Worm (Caenorhabditis elegans) whole organism, late embryonic: ENCODE data around the gene fbxc-19.
A peak's percentile ranks its signal among the peaks of the same experiment; 100 is the strongest.

ENCODE experiments used
- Y22D7AL.16 ChIP-seq: sonication (generic microtip); optimal IDR thresholded peaks from 2 replicates; lab custom pipeline; 2016; ENCODE audit warnings: missing genetic modification characterization, missing compliant biosample characterization
- ahr-1 ChIP-seq: sonication (generic microtip); optimal IDR thresholded peaks from 2 replicates; lab custom pipeline; 2016; ENCODE audit warnings: missing genetic modification characterization, missing compliant biosample characterization
- ceh-14 ChIP-seq: sonication (generic microtip); optimal IDR thresholded peaks from 2 replicates; lab custom pipeline; 2016; ENCODE audit warnings: missing genotype, missing genetic modification characterization, missing compliant biosample characterization
- ceh-18 ChIP-seq: sonication (generic microtip); optimal IDR thresholded peaks from 2 replicates; lab custom pipeline; 2016; ENCODE audit warnings: missing genetic modification characterization, missing compliant biosample characterization
- ceh-31 ChIP-seq: sonication (generic microtip); optimal IDR thresholded peaks from 2 replicates; lab custom pipeline; 2016; ENCODE audit warnings: missing genetic modification characterization, missing compliant biosample characterization
- ceh-6 ChIP-seq: fragments of 200-800 bp; sonication (Bioruptor generic); optimal IDR thresholded peaks from 2 replicates; lab custom pipeline; 2018; ENCODE audit warnings: mild to moderate bottlenecking, missing genetic modification characterization, missing compliant biosample characterization
- dve-1 ChIP-seq: sonication (generic microtip); optimal IDR thresholded peaks from 2 replicates; lab custom pipeline; 2017; ENCODE audit warnings: antibody characterized with exemption, mild to moderate bottlenecking, missing genetic modification characterization, missing compliant biosample characterization
- elt-2 ChIP-seq: sonication (generic microtip); optimal IDR thresholded peaks from 2 replicates; lab custom pipeline; 2016; ENCODE audit warnings: missing genetic modification reagents, missing genetic modification characterization, missing compliant biosample characterization
- fax-1 ChIP-seq: sonication (generic microtip); optimal IDR thresholded peaks from 2 replicates; lab custom pipeline; 2016; ENCODE audit warnings: missing genotype, missing genetic modification characterization, missing compliant biosample characterization
- fkh-10 ChIP-seq: fragments of 150-350 bp; optimal IDR thresholded peaks from 2 replicates; lab custom pipeline; 2014; ENCODE audit warnings: missing biosample characterization, missing genetic modification reagents, missing genetic modification characterization
- fkh-6 ChIP-seq: sonication (generic microtip); optimal IDR thresholded peaks from 2 replicates; lab custom pipeline; 2016; ENCODE audit warnings: missing genetic modification characterization, missing compliant biosample characterization
- hlh-15 ChIP-seq: sonication (generic microtip); optimal IDR thresholded peaks from 2 replicates; lab custom pipeline; 2016; ENCODE audit warnings: missing genetic modification characterization, missing compliant biosample characterization
- hlh-6 ChIP-seq: sonication (generic microtip); optimal IDR thresholded peaks from 2 replicates; lab custom pipeline; 2016; ENCODE audit warnings: missing genotype, missing genetic modification characterization, missing compliant biosample characterization
- hlh-8 ChIP-seq: sonication (generic microtip); optimal IDR thresholded peaks from 2 replicates; lab custom pipeline; 2016; ENCODE audit warnings: missing genotype, missing genetic modification characterization, missing compliant biosample characterization
- nfya-1 ChIP-seq: sonication (generic microtip); optimal IDR thresholded peaks from 2 replicates; lab custom pipeline; 2017; ENCODE audit warnings: missing genetic modification characterization, mild to moderate bottlenecking, missing compliant biosample characterization, antibody characterized with exemption, moderate library complexity
- nhr-11 ChIP-seq: fragments of 150-350 bp; optimal IDR thresholded peaks from 2 replicates; lab custom pipeline; 2014; ENCODE audit warnings: missing biosample characterization, missing genetic modification characterization
- nhr-232 ChIP-seq: sonication (generic microtip); optimal IDR thresholded peaks from 2 replicates; lab custom pipeline; 2016; ENCODE audit warnings: missing genetic modification characterization, missing compliant biosample characterization
- odd-2 ChIP-seq: sonication (generic microtip); optimal IDR thresholded peaks from 2 replicates; lab custom pipeline; 2017; ENCODE audit warnings: antibody characterized with exemption, mild to moderate bottlenecking, missing genetic modification characterization, missing compliant biosample characterization
- pag-3 ChIP-seq: sonication (generic microtip); optimal IDR thresholded peaks from 2 replicates; lab custom pipeline; 2016; ENCODE audit warnings: missing compliant biosample characterization, missing genetic modification characterization, borderline replicate concordance
- pqm-1 ChIP-seq: sonication (generic microtip); optimal IDR thresholded peaks from 2 replicates; lab custom pipeline; 2016; ENCODE audit warnings: missing genetic modification characterization, missing compliant biosample characterization
- pros-1 ChIP-seq: fragments of 150-350 bp; optimal IDR thresholded peaks from 2 replicates; lab custom pipeline; 2014; ENCODE audit warnings: missing biosample characterization, missing genetic modification reagents, missing genetic modification characterization
- ref-2 ChIP-seq: sonication (generic microtip); optimal IDR thresholded peaks from 2 replicates; lab custom pipeline; 2016; ENCODE audit warnings: missing genetic modification characterization, missing compliant biosample characterization
- sox-2 ChIP-seq: fragments of 200-800 bp; sonication (Bioruptor generic); IDR thresholded peaks from 2 replicates; pipeline ENCODE4 v1.3.6; 2022; ENCODE audit warnings: missing genetic modification reagents, missing genetic modification characterization, missing compliant biosample characterization
- sox-4 ChIP-seq: sonication (generic microtip); optimal IDR thresholded peaks from 2 replicates; lab custom pipeline; 2017; ENCODE audit warnings: mild to moderate bottlenecking, missing genetic modification characterization, inconsistent platforms, missing compliant biosample characterization
- tbx-7 ChIP-seq: sonication (generic microtip); optimal IDR thresholded peaks from 2 replicates; lab custom pipeline; 2016; ENCODE audit warnings: missing genotype, missing genetic modification characterization, missing compliant biosample characterization
- unc-42 ChIP-seq: sonication (generic microtip); optimal IDR thresholded peaks from 2 replicates; lab custom pipeline; 2016; ENCODE audit warnings: missing genotype, missing genetic modification characterization, missing compliant biosample characterization
- unc-55 ChIP-seq: sonication (generic microtip); optimal IDR thresholded peaks from 2 replicates; lab custom pipeline; 2017; ENCODE audit warnings: missing biosample characterization, missing genetic modification reagents, missing genetic modification characterization
- unc-86 ChIP-seq: sonication (generic microtip); optimal IDR thresholded peaks from 2 replicates; lab custom pipeline; 2016; ENCODE audit warnings: missing genetic modification characterization, missing compliant biosample characterization
- zip-5 ChIP-seq: sonication (generic microtip); optimal IDR thresholded peaks from 2 replicates; lab custom pipeline; 2016; ENCODE audit warnings: missing genetic modification characterization, missing compliant biosample characterization
- ztf-16 ChIP-seq: sonication (generic microtip); optimal IDR thresholded peaks from 2 replicates; lab custom pipeline; 2017; ENCODE audit warnings: missing genetic modification characterization, missing compliant biosample characterization

fbxc-19 gene

DNA sequence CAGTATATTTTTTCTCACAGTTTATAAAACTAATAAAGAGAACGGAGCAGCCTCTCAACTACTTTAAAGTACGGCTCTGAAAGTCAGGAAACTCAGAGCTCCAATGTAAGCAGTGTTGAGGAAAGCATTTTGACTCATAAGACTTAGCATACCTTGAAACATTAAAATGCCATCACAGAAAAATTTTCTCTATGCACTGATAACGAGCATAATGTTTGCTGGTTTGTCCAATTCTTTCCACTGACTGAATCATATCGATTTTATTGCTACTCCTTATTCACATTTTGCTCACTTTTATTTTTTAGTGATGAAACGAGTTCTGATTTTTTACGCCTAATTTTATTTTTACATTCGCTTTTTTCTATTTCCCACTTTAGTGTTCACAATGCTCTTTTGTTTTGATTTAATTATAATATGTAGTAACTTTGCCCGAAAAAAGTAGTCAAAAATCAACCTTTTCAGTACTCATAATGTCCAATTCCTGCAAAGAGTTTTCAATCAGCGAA lies 11.7 kb downstream of the fbxc-19 start, which contains the start of gene math-39:
Gene math-39, plus strand, starts transcription at position 456 of the 506 bp plus-strand sequence.
- TF ChIP-seq tbx-7 (tag; lab: Kevin White, UChicago) (no peak), pros-1 (tag; lab: Kevin White, UChicago) (no peak), pag-3 (tag; lab: Kevin White, UChicago) (no peak), unc-42 (tag; lab: Kevin White, UChicago) (no peak), ceh-31 (tag; lab: Kevin White, UChicago) (no peak), nhr-232 (tag; lab: Kevin White, UChicago) (no peak), zip-5 (no peak)

DNA sequence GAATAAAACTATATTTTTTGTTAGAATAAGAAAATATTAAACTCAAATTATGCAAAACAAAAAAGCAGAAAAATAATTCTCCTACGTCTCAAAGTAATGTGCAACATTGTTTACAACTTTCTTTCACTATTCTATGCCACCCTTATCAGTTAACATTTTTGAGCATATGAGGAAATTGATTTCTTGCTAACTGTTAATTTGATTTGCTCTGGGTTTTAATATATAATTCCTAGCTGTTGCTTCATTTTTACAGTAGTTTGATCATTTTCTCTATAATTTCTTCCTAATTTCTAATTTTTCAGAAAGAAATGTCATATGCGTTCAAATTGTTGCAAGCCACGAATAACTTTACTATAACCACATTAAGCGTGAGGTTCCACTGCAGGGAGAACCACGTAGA lies 15.9 kb downstream of the fbxc-19 start, which contains the start of gene T08E11.1:
Gene T08E11.1, plus strand, starts transcription at position 301 of the 400 bp plus-strand sequence.
- TF ChIP-seq unc-55 (GFP tag; lab: Kevin White, UChicago): no peak
- TF ChIP-seq Y22D7AL.16 (tag; lab: Kevin White, UChicago): no peak
- TF ChIP-seq, all 69 proteins: peak for 0

DNA sequence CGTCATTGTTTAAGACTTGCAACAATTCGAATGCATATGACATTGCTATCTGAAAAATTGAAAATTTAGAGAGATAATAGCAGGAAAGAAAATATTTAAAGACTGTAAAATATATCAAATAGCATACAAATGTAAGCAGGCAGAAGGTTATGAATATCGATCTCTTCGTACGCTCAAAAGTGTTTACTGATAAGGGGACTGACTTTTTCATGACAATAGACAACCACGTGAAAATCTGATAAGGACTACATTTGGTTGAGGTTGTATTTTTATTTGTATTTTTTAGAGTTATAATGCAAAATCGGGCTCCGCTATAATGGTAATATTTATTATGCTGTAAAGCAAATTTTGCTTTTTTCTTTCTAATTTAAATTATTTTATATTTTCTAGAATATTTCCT lies 22.6 kb downstream of the fbxc-19 start, which contains the start of the genes C52E2.5 and C52E2.4:
Gene C52E2.5, minus strand, starts transcription at position 43 of the 400 bp plus-strand sequence.
Gene C52E2.4, plus strand, starts transcription at position 252 of the 400 bp plus-strand sequence.
- TF ChIP-seq elt-2 (tag; lab: Kevin White, UChicago) (peak; percentile 67), sox-2 (no peak), fax-1 (tag; lab: Kevin White, UChicago) (no peak), fkh-10 (GFP tag; lab: Kevin White, UChicago) (no peak)

DNA sequence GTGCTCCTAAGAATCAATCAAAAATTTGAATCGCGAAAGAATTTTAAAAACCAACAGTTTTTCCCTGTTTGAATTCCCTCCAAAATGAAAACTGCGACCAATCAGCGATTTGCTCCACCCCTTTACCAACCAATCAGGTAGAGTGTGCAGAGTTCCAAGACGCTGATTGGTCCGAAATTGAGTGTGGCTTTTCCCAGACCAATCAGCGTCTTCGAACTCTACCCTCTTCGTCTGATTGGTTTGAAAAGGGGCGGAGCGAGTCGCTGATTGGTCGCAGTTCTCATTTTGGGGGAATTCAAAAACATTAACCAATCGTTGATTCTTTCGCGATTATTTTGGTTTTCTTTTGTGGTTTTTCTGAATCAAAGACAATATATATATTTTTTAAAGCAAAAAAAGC lies 24.3 kb downstream of the fbxc-19 start:
- no peak for TF ChIP-seq hlh-15 (tag; lab: Kevin White, UChicago)
- TF ChIP-seq ceh-14 (tag; lab: Kevin White, UChicago): no peak
- no peak for TF ChIP-seq dve-1 (tag; lab: Kevin White, UChicago)
- no peak for TF ChIP-seq hlh-6 (tag; lab: Kevin White, UChicago)
- TF ChIP-seq unc-55 (GFP tag; lab: Kevin White, UChicago): no peak
- TF ChIP-seq nfya-1 (tag; lab: Kevin White, UChicago): peak; percentile 78
- TF ChIP-seq ceh-6 (GFP tag; lab: Kevin White, UChicago): no peak
- TF ChIP-seq tbx-7 (tag; lab: Kevin White, UChicago): no peak
- no peak for TF ChIP-seq unc-86 (tag; lab: Kevin White, UChicago)

DNA sequence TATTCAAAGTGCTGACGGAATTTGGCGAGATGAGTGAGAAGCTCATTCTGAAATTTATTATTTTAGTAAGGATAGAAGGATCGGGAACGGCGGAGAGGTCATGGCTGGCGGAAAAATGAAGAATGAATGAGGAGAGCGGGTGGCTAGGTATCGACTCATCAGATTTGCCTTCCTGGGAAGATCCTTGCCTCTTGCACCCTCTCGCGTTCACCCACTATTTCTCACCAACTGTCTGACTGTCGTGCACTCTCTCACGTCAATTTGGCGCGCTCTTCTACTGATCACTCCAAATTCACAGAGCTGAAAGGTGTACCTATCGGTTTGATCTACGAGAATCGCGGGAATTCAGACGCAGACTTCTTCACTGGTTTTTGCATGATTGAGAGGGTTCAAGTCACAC lies 27.8 kb downstream of the fbxc-19 start, which contains the start of gene fbxb-97:
Gene fbxb-97, minus strand, starts transcription at position 53 of the 400 bp plus-strand sequence.
- TF ChIP-seq hlh-6 (tag; lab: Kevin White, UChicago) (no peak), odd-2 (tag; lab: Kevin White, UChicago) (no peak), nhr-11 (tag; lab: Kevin White, UChicago) (no peak), ahr-1 (tag; lab: Kevin White, UChicago) (no peak), sox-4 (tag; lab: Kevin White, UChicago) (no peak), ceh-18 (tag; lab: Kevin White, UChicago) (no peak), hlh-8 (tag; lab: Kevin White, UChicago) (no peak), pqm-1 (no peak), ztf-16 (tag; lab: Kevin White, UChicago) (no peak), fkh-6 (no peak), ref-2 (tag; lab: Kevin White, UChicago) (no peak)

DNA sequence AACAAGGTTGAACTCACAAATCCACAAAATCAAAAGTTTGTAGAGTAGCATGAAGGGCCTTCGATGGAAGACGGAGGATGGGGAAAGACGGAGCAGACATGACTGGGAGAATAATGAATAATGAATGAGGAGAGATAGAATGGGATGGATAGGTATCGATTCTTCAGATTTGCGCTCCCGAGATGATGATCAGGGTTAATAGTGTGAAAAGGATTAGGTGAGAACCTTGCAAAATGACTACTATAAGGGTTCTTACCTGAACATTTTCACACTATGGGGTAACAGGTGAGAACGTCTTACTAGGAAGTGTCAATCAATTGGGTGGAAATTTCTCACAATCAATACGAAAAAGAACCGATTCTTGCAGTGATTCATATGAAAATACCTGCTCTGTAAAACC lies 30.0 kb downstream of the fbxc-19 start, which contains the start of gene fbxb-96:
Gene fbxb-96, minus strand, starts transcription at position 101 of the 400 bp plus-strand sequence.
- no peak for TF ChIP-seq tbx-7 (tag; lab: Kevin White, UChicago)
